Worm (Caenorhabditis elegans): ENCODE results near the gene T19H12.3.

The T19H12.3 gene

ce11 chrV:4913853-4914252 is 28.4 kb downstream of the T19H12.3 start:
- TF ChIP-seq unc-62 (GFP tag; optimal IDR thresholded peaks at IDR 0.05) = no peak

- no peak for TF ChIP-seq unc-62 (GFP tag; optimal IDR thresholded peaks at IDR 0.05)
Measured at ce11 chrV:4914879-4915278, 29.4 kb downstream of the T19H12.3 start, which contains the start of gene H23N18.6. Gene H23N18.6 (minus strand): TSS chrV:4915079.

ce11 chrV:4918091-4918624 is 32.7 kb downstream of the T19H12.3 start, which contains the start of gene C02E7.7:
Gene C02E7.7 (minus strand): TSS chrV:4918574.
- TF ChIP-seq unc-62 (GFP tag; optimal IDR thresholded peaks at IDR 0.05) = no peak

ce11 chrV:4918664-4919257 is 33.3 kb downstream of the T19H12.3 start, which contains the start of gene C02E7.6:
Gene C02E7.6 (plus strand): TSS chrV:4919207.
- TF ChIP-seq unc-62 (GFP tag; optimal IDR thresholded peaks at IDR 0.05) = no peak

ce11 chrV:4920690-4921152 is 35.2 kb downstream of the T19H12.3 start, which contains the start of the genes C02E7.8 and srh-23:
Gene C02E7.8 (minus strand): TSS chrV:4920790.
Gene srh-23 (plus strand): TSS chrV:4921102.
- TF ChIP-seq unc-62 (GFP tag; optimal IDR thresholded peaks at IDR 0.05) = no peak

ce11 chrV:4922024-4922423 is 36.6 kb downstream of the T19H12.3 start, which contains the start of gene srh-22:
Gene srh-22 (plus strand): TSS chrV:4922324.
- TF ChIP-seq unc-62 (GFP tag; optimal IDR thresholded peaks at IDR 0.05) = no peak

ce11 chrV:4924618-4925017 is 39.1 kb downstream of the T19H12.3 start, which contains the start of gene srh-20:
Gene srh-20 (plus strand): TSS chrV:4924918.
- no peak for TF ChIP-seq unc-62 (GFP tag; optimal IDR thresholded peaks at IDR 0.05)

ce11 chrV:4926371-4926770 is 40.9 kb downstream of the T19H12.3 start, which contains the start of gene srh-21:
Gene srh-21 (plus strand): TSS chrV:4926671.
- no peak for TF ChIP-seq unc-62 (GFP tag; optimal IDR thresholded peaks at IDR 0.05)

- TF ChIP-seq unc-62 (GFP tag; optimal IDR thresholded peaks at IDR 0.05) = no peak
Measured at ce11 chrV:4929842-4930241, 44.4 kb downstream of the T19H12.3 start, which contains the start of gene str-205. Gene str-205 (minus strand): TSS chrV:4929942.

ce11 chrV:4932814-4933213 is 47.3 kb downstream of the T19H12.3 start, which contains the start of gene C02E7.10:
Gene C02E7.10 (minus strand): TSS chrV:4933045.
- no peak for TF ChIP-seq unc-62 (GFP tag; optimal IDR thresholded peaks at IDR 0.05)

- no peak for TF ChIP-seq unc-62 (GFP tag; optimal IDR thresholded peaks at IDR 0.05)
Measured at ce11 chrV:4933268-4933667, 47.8 kb downstream of the T19H12.3 start.

ce11 chrV:4934406-4934805 is 48.9 kb downstream of the T19H12.3 start, which contains the start of gene catp-2:
Gene catp-2 (plus strand): TSS chrV:4934706.
- TF ChIP-seq unc-62 (GFP tag; optimal IDR thresholded peaks at IDR 0.05) = no peak

- no peak for TF ChIP-seq unc-62 (GFP tag; optimal IDR thresholded peaks at IDR 0.05)
Measured at ce11 chrV:4935096-4935495, 49.6 kb downstream of the T19H12.3 start.

Data from whole organism, dauer.